Worm (Caenorhabditis elegans): ENCODE results near the gene Y105C5A.10.
"Not testable (repeated sequence)": the region's sequence is repeated elsewhere in the genome, so short reads cannot be mapped to it uniquely, and the experiment has no call there.

Y105C5A.10 gene

ce11 chrIV:15635462-15635861, at the start of gene Y105C5A.10:
Gene Y105C5A.10 (plus strand): TSS chrIV:15635762.
- not testable (repeated sequence) for TF ChIP-seq crh-2, mdl-1, dmd-4 (tag; optimal IDR thresholded peaks at IDR 0.05)

- TF ChIP-seq lin-13 (GFP tag; optimal IDR thresholded peaks at IDR 0.05) (no peak), skn-1 (tag; optimal IDR thresholded peaks at IDR 0.05) (no peak), nhr-25 (tag; optimal IDR thresholded peaks at IDR 0.05) (no peak), nhr-11 (tag; optimal IDR thresholded peaks at IDR 0.05) (no peak), alr-1 (tag; optimal IDR thresholded peaks at IDR 0.05) (no peak)
Measured at ce11 chrIV:15588879-15589278, 46.7 kb upstream of the Y105C5A.10 start.

ce11 chrIV:15590397-15590796, 45.2 kb upstream of the Y105C5A.10 start, which contains the start of gene abu-5:
Gene abu-5 (plus strand): TSS chrIV:15590697.
- not testable (repeated sequence) for TF ChIP-seq fos-1 (tag; optimal IDR thresholded peaks at IDR 0.05); sma-9 (GFP tag; optimal IDR thresholded peaks at IDR 0.05); sma-9 (tag; optimal IDR thresholded peaks at IDR 0.05); nhr-6 (tag; optimal IDR thresholded peaks at IDR 0.05)

- TF ChIP-seq elt-3 (tag; optimal IDR thresholded peaks at IDR 0.05) (no peak), ZK546.5 (tag; optimal IDR thresholded peaks at IDR 0.05) (no peak), mab-5 (tag; optimal IDR thresholded peaks at IDR 0.05) (no peak), nhr-10 (tag; optimal IDR thresholded peaks at IDR 0.05) (no peak), mdl-1 (tag; optimal IDR thresholded peaks at IDR 0.05) (no peak), sma-9 (GFP tag; optimal IDR thresholded peaks at IDR 0.05) (no peak), sma-9 (tag; optimal IDR thresholded peaks at IDR 0.05) (no peak), peb-1 (tag; optimal IDR thresholded peaks at IDR 0.05) (no peak)
Measured at ce11 chrIV:15591975-15592374, 43.6 kb upstream of the Y105C5A.10 start.

- peak; percentile 27 for TF ChIP-seq fos-1 (tag; optimal IDR thresholded peaks at IDR 0.05)
- TF ChIP-seq sma-3 (GFP tag; optimal IDR thresholded peaks at IDR 0.05): no peak
- no peak for TF ChIP-seq mbf-1 (tag; optimal IDR thresholded peaks at IDR 0.05)
- TF ChIP-seq alr-1 (tag; optimal IDR thresholded peaks at IDR 0.05): no peak
Measured at ce11 chrIV:15593078-15593477, 42.5 kb upstream of the Y105C5A.10 start.

ce11 chrIV:15594935-15595620, 40.5 kb upstream of the Y105C5A.10 start, which contains the start of the genes pqn-78 and pqn-79:
Gene pqn-78 (minus strand): TSS chrIV:15595035.
Gene pqn-79 (plus strand): TSS chrIV:15595570.
- TF ChIP-seq ztf-11, elt-3, nhr-11 (tag; optimal IDR thresholded peaks at IDR 0.05): not testable (repeated sequence)

ce11 chrIV:15604194-15604593, 31.4 kb upstream of the Y105C5A.10 start:
- TF ChIP-seq elt-1 (tag; optimal IDR thresholded peaks at IDR 0.05) (no peak), snpc-4 (tag; optimal IDR thresholded peaks at IDR 0.05) (peak; percentile 55)

- TF ChIP-seq alr-1 (tag; optimal IDR thresholded peaks at IDR 0.05): no peak
- TF ChIP-seq nhr-237 (tag; optimal IDR thresholded peaks at IDR 0.05): no peak
- TF ChIP-seq nhr-25 (tag; optimal IDR thresholded peaks at IDR 0.05): no peak
- no peak for TF ChIP-seq lin-11 (tag; optimal IDR thresholded peaks at IDR 0.05)
- TF ChIP-seq nhr-129 (tag; optimal IDR thresholded peaks at IDR 0.05): no peak
- no peak for TF ChIP-seq ztf-11 (tag; optimal IDR thresholded peaks at IDR 0.05)
- no peak for TF ChIP-seq snpc-4 (tag; optimal IDR thresholded peaks at IDR 0.05)
- TF ChIP-seq mdl-1 (tag; optimal IDR thresholded peaks at IDR 0.05): no peak
- TF ChIP-seq sem-4 (tag; optimal IDR thresholded peaks at IDR 0.05): no peak
- no peak for TF ChIP-seq elt-3 (tag; optimal IDR thresholded peaks at IDR 0.05)
- TF ChIP-seq elt-1 (tag; optimal IDR thresholded peaks at IDR 0.05): no peak
Measured at ce11 chrIV:15606396-15606795, 29.2 kb upstream of the Y105C5A.10 start.

Data from whole organism, L2 larva.